Fruit fly (Drosophila melanogaster) whole organism, embryonic: ENCODE results near the gene mei-218.

Experiments
- C15 ChIP-seq: fragments of 200-800 bp; sonication (Bioruptor generic); IDR thresholded peaks from 3 replicates; pipeline ENCODE4 v1.3.6; 2022; ENCODE audit warnings: missing biosample characterization, missing genetic modification characterization
- CG11085 ChIP-seq: fragments of 200-800 bp; sonication (Bioruptor generic); IDR thresholded peaks from 2 replicates; pipeline ENCODE4 v1.3.6; 2022; ENCODE audit warnings: missing biosample characterization, missing genetic modification characterization
- CG11456 ChIP-seq: fragments of 200-800 bp; sonication (Bioruptor generic); IDR thresholded peaks from 3 replicates; pipeline ENCODE4 v1.3.6; 2022; ENCODE audit warnings: missing biosample characterization, missing genetic modification characterization
- CG12155 ChIP-seq: fragments of 200-800 bp; sonication (Bioruptor generic); optimal IDR thresholded peaks from 3 replicates; lab custom pipeline; 2016; ENCODE audit warnings: missing biosample characterization, missing genetic modification characterization
- CG12236 ChIP-seq: fragments of 200-800 bp; sonication (Bioruptor generic); optimal IDR thresholded peaks from 2 replicates; lab custom pipeline; 2016; ENCODE audit warnings: missing biosample characterization, missing genetic modification characterization
- CG12391 ChIP-seq: fragments of 200-800 bp; sonication (Bioruptor generic); optimal IDR thresholded peaks from 3 replicates; lab custom pipeline; 2018; ENCODE audit warnings: missing biosample characterization, mild to moderate bottlenecking, missing genetic modification characterization, moderate library complexity
- CG12659 ChIP-seq: fragments of 200-800 bp; sonication (Bioruptor generic); optimal IDR thresholded peaks from 3 replicates; lab custom pipeline; 2017; ENCODE audit warnings: mild to moderate bottlenecking, missing biosample characterization, missing genetic modification reagents, missing genetic modification characterization
- CG12769 ChIP-seq: fragments of 200-800 bp; sonication (Bioruptor generic); optimal IDR thresholded peaks from 2 replicates; lab custom pipeline; 2019; ENCODE audit warnings: missing biosample characterization, mild to moderate bottlenecking, missing genetic modification characterization, moderate library complexity
- CG14014 ChIP-seq: fragments of 200-800 bp; sonication (Bioruptor generic); IDR thresholded peaks from 2 replicates; pipeline ENCODE4 v1.3.6; 2022; ENCODE audit warnings: missing biosample characterization, missing genetic modification characterization
- CG1647 ChIP-seq: fragments of 200-800 bp; sonication (Bioruptor generic); optimal IDR thresholded peaks from 3 replicates; lab custom pipeline; 2016; ENCODE audit warnings: missing biosample characterization, missing genetic modification characterization
- CG17568 ChIP-seq: fragments of 200-800 bp; sonication (Bioruptor generic); optimal IDR thresholded peaks from 2 replicates; lab custom pipeline; 2018; ENCODE audit warnings: missing biosample characterization, mild to moderate bottlenecking, missing genetic modification characterization, moderate library complexity
- CG2116 ChIP-seq: fragments of 200-800 bp; sonication (Bioruptor generic); optimal IDR thresholded peaks from 3 replicates; lab custom pipeline; 2018; ENCODE audit warnings: missing biosample characterization, mild to moderate bottlenecking, missing genetic modification characterization
- CG2712 ChIP-seq: fragments of 200-800 bp; optimal IDR thresholded peaks from 3 replicates; lab custom pipeline; 2019; ENCODE audit warnings: missing biosample characterization, mild to moderate bottlenecking, missing genetic modification characterization, moderate library complexity
- CG3065 ChIP-seq: fragments of 200-800 bp; sonication (Bioruptor generic); optimal IDR thresholded peaks from 2 replicates; lab custom pipeline; 2016; ENCODE audit warnings: missing biosample characterization, missing genetic modification characterization
- CG32532 ChIP-seq: fragments of 200-800 bp; sonication (Bioruptor generic); IDR thresholded peaks from 2 replicates; pipeline ENCODE4 v1.3.6; 2022; ENCODE audit warnings: missing biosample characterization, missing genetic modification characterization
- CG32772 ChIP-seq: fragments of 200-800 bp; sonication (Bioruptor generic); IDR thresholded peaks from 2 replicates; pipeline ENCODE4 v1.3.6; 2022; ENCODE audit warnings: missing biosample characterization, missing genetic modification characterization
- CG6175 ChIP-seq: fragments of 200-800 bp; sonication (Bioruptor generic); IDR thresholded peaks from 3 replicates; pipeline ENCODE4 v1.3.6; 2022; ENCODE audit warnings: missing biosample characterization, missing genetic modification characterization
- CG8388 ChIP-seq: fragments of 200-800 bp; sonication (Bioruptor generic); optimal IDR thresholded peaks from 2 replicates; lab custom pipeline; 2019; ENCODE audit warnings: missing biosample characterization, mild to moderate bottlenecking, missing genetic modification characterization, moderate library complexity
- CG8478 ChIP-seq: fragments of >200 bp; optimal IDR thresholded peaks from 2 replicates; lab custom pipeline; 2018
- CG8924 ChIP-seq: fragments of 200-800 bp; optimal IDR thresholded peaks from 3 replicates; lab custom pipeline; 2019; ENCODE audit warnings: missing biosample characterization, mild to moderate bottlenecking, missing genetic modification characterization, moderate library complexity
- CHES-1-like ChIP-seq: fragments of 200-800 bp; sonication (Bioruptor generic); optimal IDR thresholded peaks from 2 replicates; lab custom pipeline; 2016; ENCODE audit warnings: missing biosample characterization, missing genetic modification characterization
- Dll ChIP-seq: fragments of 200-800 bp; sonication (Bioruptor generic); IDR thresholded peaks from 4 replicates; pipeline ENCODE4 v1.3.6; 2022; ENCODE audit warnings: missing biosample characterization, missing genetic modification characterization; ENCODE audit not compliant: partially characterized antibody
- Elba2 ChIP-seq: fragments of 200-800 bp; sonication (Bioruptor generic); optimal IDR thresholded peaks from 3 replicates; lab custom pipeline; 2016; ENCODE audit warnings: missing biosample characterization, missing genetic modification characterization
- Ets65A ChIP-seq: fragments of 200-800 bp; sonication (Bioruptor generic); peaks from one replicate; lab custom pipeline; 2016; ENCODE audit warnings: missing biosample characterization, missing genetic modification characterization
- Fer3 ChIP-seq: fragments of 200-800 bp; sonication (Bioruptor generic); optimal IDR thresholded peaks from 2 replicates; lab custom pipeline; 2018; ENCODE audit warnings: missing biosample characterization, mild to moderate bottlenecking, missing genetic modification characterization, moderate library complexity
- H15 ChIP-seq: fragments of 200-800 bp; sonication (Bioruptor generic); IDR thresholded peaks from 3 replicates; pipeline ENCODE4 v1.3.6; 2022; ENCODE audit warnings: missing biosample characterization, missing genetic modification characterization
- NFAT ChIP-seq: fragments of 200-800 bp; sonication (Bioruptor generic); IDR thresholded peaks from 2 replicates; pipeline ENCODE4 v1.3.6; 2022; ENCODE audit warnings: missing biosample characterization, missing genetic modification characterization
- Optix ChIP-seq: fragments of 200-800 bp; sonication (Bioruptor generic); IDR thresholded peaks from 3 replicates; pipeline ENCODE4 v1.3.6; 2022; ENCODE audit warnings: missing biosample characterization, missing genetic modification characterization
- Ptx1 ChIP-seq: fragments of 200-800 bp; sonication (Bioruptor generic); IDR thresholded peaks from 2 replicates; pipeline ENCODE4 v1.3.6; 2022; ENCODE audit warnings: missing biosample characterization, missing genetic modification characterization
- Usf ChIP-seq: fragments of 200-800 bp; sonication (Bioruptor generic); optimal IDR thresholded peaks from 2 replicates; lab custom pipeline; 2017; ENCODE audit warnings: missing genotype, missing biosample characterization, missing genetic modification characterization
- Xrp1 ChIP-seq: fragments of 200-800 bp; sonication (Bioruptor generic); IDR thresholded peaks from 2 replicates; pipeline ENCODE4 v1.3.6; 2022; ENCODE audit warnings: missing biosample characterization, missing genetic modification characterization
- ac ChIP-seq: fragments of 200-800 bp; sonication (Bioruptor generic); optimal IDR thresholded peaks from 3 replicates; lab custom pipeline; 2017; ENCODE audit warnings: missing biosample characterization, mild to moderate bottlenecking, missing genetic modification characterization
- bsh ChIP-seq, 2 experiments: fragments of 200-800 bp; sonication (Bioruptor generic); optimal IDR thresholded peaks; 2 replicates each; lab custom pipeline; 2017 to 2018; ENCODE audit warnings: mild to moderate bottlenecking in 2 of 2, missing biosample characterization in 2 of 2, missing genetic modification characterization in 2 of 2, moderate library complexity in 1 of 2
- dmrt11E ChIP-seq: fragments of 200-800 bp; sonication (Bioruptor generic); optimal IDR thresholded peaks from 3 replicates; lab custom pipeline; 2018; ENCODE audit warnings: missing biosample characterization, mild to moderate bottlenecking, missing genetic modification characterization, moderate library complexity
- fd102C ChIP-seq: fragments of 200-800 bp; sonication (Bioruptor generic); optimal IDR thresholded peaks from 2 replicates; lab custom pipeline; 2018; ENCODE audit warnings: missing biosample characterization, mild to moderate bottlenecking, missing genetic modification characterization, moderate library complexity
- h ChIP-seq: fragments of >200 bp; optimal IDR thresholded peaks from 2 replicates; lab custom pipeline; 2017
- lov ChIP-seq, 2 experiments: fragments of 200-800 bp in 1 of 2; fragments of >200 bp in 1 of 2; sonication (Bioruptor generic) in 1 of 2; IDR thresholded peaks in 1 of 2; optimal IDR thresholded peaks in 1 of 2; 2 replicates in 1 of 2; 3 replicates in 1 of 2; pipeline versions ENCODE4 v1.3.6 to Lab custom; 2017 to 2022; ENCODE audit warnings: missing biosample characterization in 1 of 2, missing genetic modification characterization in 1 of 2
- nerfin-2 ChIP-seq: fragments of 200-800 bp; sonication (Bioruptor generic); IDR thresholded peaks from 2 replicates; pipeline ENCODE4 v1.3.6; 2022; ENCODE audit warnings: missing biosample characterization, missing genetic modification characterization; ENCODE audit not compliant: partially characterized antibody
- onecut ChIP-seq: fragments of 200-800 bp; sonication (Bioruptor generic); IDR thresholded peaks from 2 replicates; pipeline ENCODE4 v1.3.6; 2022; ENCODE audit warnings: missing biosample characterization, missing genetic modification characterization
- pan ChIP-seq, 4 experiments: fragments of >200 bp in 3 of 4; fragments of 200-800 bp in 1 of 4; sonication (Bioruptor generic) in 1 of 4; optimal IDR thresholded peaks in 3 of 4; IDR thresholded peaks in 1 of 4; 2 replicates each; pipeline versions ENCODE4 v1.3.6 to Lab custom; 2017 to 2022; ENCODE audit warnings: missing biosample characterization in 2 of 4, missing genetic modification characterization in 2 of 4, mixed read lengths in 1 of 4
- repo ChIP-seq: fragments of 200-800 bp; sonication (Bioruptor generic); optimal IDR thresholded peaks from 2 replicates; lab custom pipeline; 2016; ENCODE audit warnings: missing biosample characterization, missing genetic modification characterization
- row ChIP-seq: fragments of 200-800 bp; sonication (Bioruptor generic); IDR thresholded peaks from 3 replicates; pipeline ENCODE4 v1.3.6; 2022; ENCODE audit warnings: missing biosample characterization, missing genetic modification characterization
- so ChIP-seq: fragments of 200-800 bp; sonication (Bioruptor generic); IDR thresholded peaks from 3 replicates; pipeline ENCODE4 v1.3.6; 2022; ENCODE audit warnings: missing biosample characterization, missing genetic modification characterization
- ssp ChIP-seq: fragments of 200-800 bp; sonication (Bioruptor generic); IDR thresholded peaks from 2 replicates; pipeline ENCODE4 v1.3.6; 2022; ENCODE audit warnings: missing biosample characterization, missing genetic modification characterization
- stc ChIP-seq: fragments of 200-800 bp; sonication (Bioruptor generic); IDR thresholded peaks from 2 replicates; pipeline ENCODE4 v1.3.6; 2022; ENCODE audit warnings: missing biosample characterization, missing genetic modification characterization
- stwl ChIP-seq: fragments of 200-800 bp; sonication (Bioruptor generic); optimal IDR thresholded peaks from 3 replicates; lab custom pipeline; 2018; ENCODE audit warnings: missing biosample characterization, mild to moderate bottlenecking, missing genetic modification characterization, moderate library complexity
- trem ChIP-seq: fragments of 200-800 bp; optimal IDR thresholded peaks from 3 replicates; lab custom pipeline; 2019; ENCODE audit warnings: missing biosample characterization, mild to moderate bottlenecking, missing genetic modification characterization, moderate library complexity
- ttk ChIP-seq: fragments of 200-800 bp; sonication (Bioruptor generic); IDR thresholded peaks from 2 replicates; pipeline ENCODE4 v2.1.2; 2022; ENCODE audit warnings: missing biosample characterization, missing genetic modification characterization
- tup ChIP-seq: fragments of 200-800 bp; sonication (Bioruptor generic); optimal IDR thresholded peaks from 2 replicates; lab custom pipeline; 2016; ENCODE audit warnings: missing biosample characterization, mild to moderate bottlenecking, missing genetic modification characterization, moderate library complexity
- tx ChIP-seq: fragments of 200-800 bp; sonication (Bioruptor generic); optimal IDR thresholded peaks from 2 replicates; lab custom pipeline; 2016; ENCODE audit warnings: missing biosample characterization, missing genetic modification characterization
- z ChIP-seq: fragments of 200-800 bp; sonication (Bioruptor generic); IDR thresholded peaks from 3 replicates; pipeline ENCODE4 v1.3.6; 2022; ENCODE audit warnings: missing biosample characterization, missing genetic modification characterization
- zfh1 ChIP-seq: fragments of 200-800 bp; sonication (Bioruptor generic); IDR thresholded peaks from 3 replicates; pipeline ENCODE4 v1.3.6; 2022; ENCODE audit warnings: missing biosample characterization, missing genetic modification characterization

The mei-218 gene

DNA sequence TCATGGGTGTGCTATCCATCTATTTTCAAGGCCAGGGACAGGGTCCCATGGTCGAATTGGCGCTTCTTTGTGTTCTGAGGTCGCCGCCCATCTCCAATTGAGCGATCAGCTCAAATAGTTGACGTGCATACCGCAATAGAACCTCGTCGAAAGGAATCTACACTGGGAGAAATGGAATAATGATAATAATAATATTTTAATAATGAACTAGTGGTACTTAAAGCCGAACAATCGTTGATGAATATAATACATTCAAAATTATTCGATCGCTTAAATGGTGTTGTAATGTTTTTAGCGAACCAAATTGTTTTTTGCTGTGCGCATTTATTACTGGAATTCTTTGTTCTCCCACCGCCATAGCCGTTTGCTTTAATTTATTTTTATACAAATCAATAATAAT, 52.2 kb downstream of the mei-218 start (continued):
- TF ChIP-seq C15 (GFP tag; lab: Robert Waterston, UW), result no peak
- 0 out of 3 replicates have a peak, but pooled peaks have one; percentile 29 for TF ChIP-seq zfh1
- no peak for TF ChIP-seq Optix (GFP tag; lab: Robert Waterston, UW)
- TF ChIP-seq row, result peak; percentile 9; the same call in 1 of the 3 replicates
- TF ChIP-seq ssp (GFP tag; lab: Robert Waterston, UW), result no peak
- no peak for TF ChIP-seq Usf (GFP tag; lab: Kevin White, UChicago)
- no peak for TF ChIP-seq trem (tag; lab: Kevin White, UChicago)
- TF ChIP-seq Ets65A (GFP tag; lab: Kevin White, UChicago), result peak; percentile 79
- TF ChIP-seq NFAT, result 0 out of 2 replicates have a peak, but pooled peaks have one; percentile 37
- no peak for TF ChIP-seq CG17568 (GFP tag; lab: Kevin White, UChicago)
- no peak for TF ChIP-seq repo (GFP tag; lab: Kevin White, UChicago)
- TF ChIP-seq CG2116 (GFP tag; lab: Kevin White, UChicago), result no peak
- TF ChIP-seq bsh (GFP tag; optimal IDR thresholded peaks at IDR 0.05; lab: Kevin White, UChicago), result peak in 1 of 2 experiments; percentile 30
- no peak for TF ChIP-seq CG6175 (GFP tag; lab: Robert Waterston, UW)
- no peak for TF ChIP-seq CG11456 (GFP tag; lab: Robert Waterston, UW)
- TF ChIP-seq CG8388 (GFP tag; lab: Kevin White, UChicago), result no peak
- no peak for TF ChIP-seq ac
- TF ChIP-seq pan (optimal IDR thresholded peaks at IDR 0.05; lab: Kevin White, UChicago), result no peak
- peak in 1 of 2 experiments; percentile 20 for TF ChIP-seq pan (GFP tag; optimal IDR thresholded peaks at IDR 0.05 in 1 of 2, IDR thresholded peaks at IDR 0.05 in 1 of 2)
- no peak for TF ChIP-seq ttk (GFP tag; lab: Robert Waterston, UW)
- no peak for TF ChIP-seq CG32772 (GFP tag; lab: Robert Waterston, UW)
- peak; percentile 0 for TF ChIP-seq Fer3 (tag; lab: Kevin White, UChicago)
- no peak for TF ChIP-seq CG14014
- peak; percentile 28 for TF ChIP-seq CG12391 (tag; lab: Kevin White, UChicago)
- TF ChIP-seq Xrp1 (GFP tag; lab: Robert Waterston, UW), result peak; percentile 24; the same call in 1 of the 2 replicates
- no peak for TF ChIP-seq tx (GFP tag; lab: Kevin White, UChicago)
- TF ChIP-seq h (lab: Kevin White, UChicago), result no peak
- no peak for TF ChIP-seq nerfin-2 (GFP tag; lab: Robert Waterston, UW)
- no peak for TF ChIP-seq CG3065
- TF ChIP-seq CHES-1-like (GFP tag; lab: Kevin White, UChicago), result no peak
- TF ChIP-seq tup (GFP tag; lab: Kevin White, UChicago), result no peak
- no peak for TF ChIP-seq Dll (GFP tag; lab: Robert Waterston, UW)
- no peak for TF ChIP-seq CG2712 (tag; lab: Kevin White, UChicago)
- TF ChIP-seq stwl, result no peak
- no peak for TF ChIP-seq CG12659
- peak; percentile 31; the same call in 1 of the 2 replicates for TF ChIP-seq Ptx1 (GFP tag; lab: Robert Waterston, UW)
- no peak for TF ChIP-seq stc (GFP tag; lab: Robert Waterston, UW)
- peak; percentile 28; the same call in 1 of the 2 replicates for TF ChIP-seq CG32532 (GFP tag; lab: Robert Waterston, UW)
- TF ChIP-seq dmrt11E (tag; lab: Kevin White, UChicago), result peak; percentile 17
- TF ChIP-seq CG12155, result no peak
- no peak for TF ChIP-seq CG1647 (GFP tag; lab: Kevin White, UChicago)
- no peak for TF ChIP-seq Elba2
- TF ChIP-seq z, result no peak
- no peak for TF ChIP-seq fd102C (GFP tag; lab: Kevin White, UChicago)
- no peak for TF ChIP-seq lov (optimal IDR thresholded peaks at IDR 0.05; lab: Kevin White, UChicago)
- TF ChIP-seq lov (GFP tag; IDR thresholded peaks at IDR 0.05; lab: Robert Waterston, UW), result no peak
- no peak for TF ChIP-seq CG12236 (GFP tag; lab: Kevin White, UChicago)
- TF ChIP-seq so, result peak; percentile 61; the same call in 1 of the 3 replicates
- TF ChIP-seq onecut (GFP tag; lab: Robert Waterston, UW), result no peak
- TF ChIP-seq CG8478 (lab: Kevin White, UChicago), result no peak
- no peak for TF ChIP-seq CG12769 (tag; lab: Kevin White, UChicago)
- TF ChIP-seq CG8924 (tag; lab: Kevin White, UChicago), result no peak
- no peak for TF ChIP-seq CG11085 (GFP tag; lab: Robert Waterston, UW)
- TF ChIP-seq H15, result no peak
